Worm (Caenorhabditis elegans): ENCODE data around the gene ugt-32.

Gene ugt-32

DNA sequence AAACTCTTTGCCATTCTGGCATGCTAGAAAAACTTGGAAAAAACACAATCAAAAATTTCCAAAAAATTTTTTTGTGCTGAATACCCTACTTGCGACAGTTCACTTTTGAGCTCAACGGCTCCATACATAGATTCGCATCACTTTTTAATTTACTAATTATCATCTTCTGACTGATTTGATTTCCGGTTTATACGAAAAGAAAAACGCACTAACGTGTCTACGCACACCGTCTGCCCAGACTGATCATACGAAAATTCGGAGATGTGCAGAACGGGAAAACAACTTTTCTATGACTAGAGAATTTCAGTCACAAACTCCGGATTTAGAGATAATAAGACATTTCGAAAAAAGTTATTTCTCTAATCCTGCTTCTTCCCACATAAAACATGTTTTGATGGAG is 40.7 kb upstream of the ugt-32 start:
- no peak for TF ChIP-seq mls-2 (tag; optimal IDR thresholded peaks at IDR 0.05)
- TF ChIP-seq nhr-2 (tag; optimal IDR thresholded peaks at IDR 0.05), result no peak
- TF ChIP-seq sem-2 (GFP tag; optimal IDR thresholded peaks at IDR 0.05), result no peak
- no peak for TF ChIP-seq cnd-1 (tag; optimal IDR thresholded peaks at IDR 0.05)
- TF ChIP-seq unc-120 (tag; optimal IDR thresholded peaks at IDR 0.05; ENCODE audit: poor library complexity, severe bottlenecking), result no peak

ce11 chrV:3878223-3878622 is 34.4 kb upstream of the ugt-32 start, which contains the start of gene nhr-159:
TSS of gene nhr-159 (minus strand) at chrV:3878323.
- TF ChIP-seq sem-2 (GFP tag; optimal IDR thresholded peaks at IDR 0.05), result no peak
- TF ChIP-seq ceh-43 (GFP tag; optimal IDR thresholded peaks at IDR 0.05), result no peak
- TF ChIP-seq lsy-2 (tag; optimal IDR thresholded peaks at IDR 0.05), result no peak
- TF ChIP-seq ceh-39 (tag; optimal IDR thresholded peaks at IDR 0.05), result no peak
- no peak for TF ChIP-seq nhr-12 (tag; optimal IDR thresholded peaks at IDR 0.05)
- TF ChIP-seq mep-1 (tag; optimal IDR thresholded peaks at IDR 0.05), result no peak
- no peak for TF ChIP-seq nhr-2 (tag; optimal IDR thresholded peaks at IDR 0.05)

DNA sequence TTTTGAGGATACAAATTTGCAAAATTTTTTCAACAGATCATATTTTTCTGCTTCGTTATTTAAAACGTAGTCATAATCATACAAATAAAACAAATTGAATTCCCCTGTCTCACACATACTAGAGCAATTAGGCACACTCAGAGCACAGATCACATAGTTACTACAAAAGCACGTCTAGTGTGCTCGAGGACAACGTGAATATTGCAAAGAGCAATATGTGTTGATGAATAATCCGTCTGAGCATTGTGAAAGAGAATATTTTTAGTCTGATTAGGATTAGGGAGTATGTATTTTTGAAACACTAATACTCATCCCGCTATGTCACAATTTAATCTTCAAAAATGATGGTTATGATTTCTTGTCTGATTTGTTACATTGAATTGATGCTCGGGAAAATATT is 33.4 kb upstream of the ugt-32 start:
- TF ChIP-seq pha-4 (tag; optimal IDR thresholded peaks at IDR 0.05), result no peak
- TF ChIP-seq sem-2 (GFP tag; optimal IDR thresholded peaks at IDR 0.05), result no peak
- no peak for TF ChIP-seq zip-8 (tag; optimal IDR thresholded peaks at IDR 0.05)
- no peak for TF ChIP-seq lsy-2 (tag; optimal IDR thresholded peaks at IDR 0.05)
- no peak for TF ChIP-seq tbx-8 (GFP tag; optimal IDR thresholded peaks at IDR 0.05)
- TF ChIP-seq cnd-1 (tag; optimal IDR thresholded peaks at IDR 0.05), result no peak
- no peak for TF ChIP-seq unc-120 (tag; optimal IDR thresholded peaks at IDR 0.05; ENCODE audit: poor library complexity, severe bottlenecking)
- no peak for TF ChIP-seq nhr-2 (tag; optimal IDR thresholded peaks at IDR 0.05)
- TF ChIP-seq elt-3 (tag; optimal IDR thresholded peaks at IDR 0.05), result no peak
- no peak for TF ChIP-seq nhr-76 (tag; optimal IDR thresholded peaks at IDR 0.05)
- TF ChIP-seq nhr-12 (tag; optimal IDR thresholded peaks at IDR 0.05), result no peak
- no peak for TF ChIP-seq ceh-39 (tag; optimal IDR thresholded peaks at IDR 0.05)
- no peak for TF ChIP-seq mls-2 (tag; optimal IDR thresholded peaks at IDR 0.05)
- TF ChIP-seq lin-13 (tag; optimal IDR thresholded peaks at IDR 0.05), result no peak
- no peak for TF ChIP-seq unc-62 (GFP tag; optimal IDR thresholded peaks at IDR 0.05)
- no peak for TF ChIP-seq sptf-1 (tag; optimal IDR thresholded peaks at IDR 0.05)
- TF ChIP-seq ceh-83 (GFP tag; optimal IDR thresholded peaks at IDR 0.05), result no peak

DNA sequence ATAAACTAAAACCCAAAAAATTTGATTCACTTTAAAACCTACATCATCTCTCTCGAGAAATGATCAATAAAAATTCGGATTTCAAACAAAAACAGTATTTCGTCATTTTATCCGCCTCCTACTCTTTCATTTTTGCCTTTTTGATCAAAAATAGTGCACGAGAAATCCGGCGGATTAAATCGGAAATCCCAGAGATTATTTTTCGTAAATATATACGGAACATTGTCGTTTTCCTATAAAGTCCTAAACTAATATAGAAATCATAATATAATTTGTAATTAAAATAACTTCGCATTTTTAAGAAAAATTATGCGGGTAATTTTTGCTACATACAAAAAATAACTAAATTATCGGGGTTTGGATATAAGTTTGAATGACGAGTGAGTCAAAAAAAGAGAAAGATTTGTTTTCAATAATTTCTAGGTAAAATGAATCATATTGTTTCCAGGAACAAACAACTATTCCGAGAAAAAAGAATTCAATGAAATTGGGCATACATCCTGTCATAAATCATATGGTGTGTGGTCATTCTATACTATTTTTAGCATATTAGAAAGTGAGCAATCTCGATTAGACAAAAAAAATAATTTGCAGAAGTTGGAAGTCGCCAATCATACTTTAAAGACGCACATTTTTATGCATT is 30.4 kb upstream of the ugt-32 start, which contains the start of gene nhr-158:
Gene nhr-158 (minus strand): TSS at position 51 of the 643 bp plus-strand sequence.
- TF ChIP-seq ceh-43 (GFP tag; optimal IDR thresholded peaks at IDR 0.05) (no peak), flh-1 (GFP tag; optimal IDR thresholded peaks at IDR 0.05) (no peak), nhr-237 (tag; optimal IDR thresholded peaks at IDR 0.05) (no peak), bed-3 (GFP tag; optimal IDR thresholded peaks at IDR 0.05) (no peak), mls-2 (tag; optimal IDR thresholded peaks at IDR 0.05) (no peak), elt-3 (tag; optimal IDR thresholded peaks at IDR 0.05) (no peak)

DNA sequence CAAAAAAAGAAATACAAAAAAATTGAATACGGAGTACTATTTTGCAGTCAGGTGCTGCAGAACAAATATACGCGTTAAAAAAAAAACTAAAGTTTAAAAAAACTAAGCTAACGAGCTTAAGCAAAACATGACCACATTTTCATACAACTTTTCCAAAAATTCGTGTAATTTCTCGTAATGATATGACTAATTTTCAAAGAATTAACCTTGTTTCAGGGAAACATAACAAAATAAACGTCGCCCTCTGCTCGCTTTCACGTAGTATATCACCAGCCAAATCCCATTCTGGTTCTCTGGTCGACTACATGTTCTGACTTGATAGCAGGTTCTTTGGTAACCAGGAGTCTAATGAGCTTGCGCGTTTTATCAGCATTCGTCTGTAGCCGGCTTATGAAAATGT is 26.6 kb upstream of the ugt-32 start:
- TF ChIP-seq ces-1 (GFP tag; optimal IDR thresholded peaks at IDR 0.05) (peak; percentile 37), hlh-1 (tag; optimal IDR thresholded peaks at IDR 0.05) (no peak)

DNA sequence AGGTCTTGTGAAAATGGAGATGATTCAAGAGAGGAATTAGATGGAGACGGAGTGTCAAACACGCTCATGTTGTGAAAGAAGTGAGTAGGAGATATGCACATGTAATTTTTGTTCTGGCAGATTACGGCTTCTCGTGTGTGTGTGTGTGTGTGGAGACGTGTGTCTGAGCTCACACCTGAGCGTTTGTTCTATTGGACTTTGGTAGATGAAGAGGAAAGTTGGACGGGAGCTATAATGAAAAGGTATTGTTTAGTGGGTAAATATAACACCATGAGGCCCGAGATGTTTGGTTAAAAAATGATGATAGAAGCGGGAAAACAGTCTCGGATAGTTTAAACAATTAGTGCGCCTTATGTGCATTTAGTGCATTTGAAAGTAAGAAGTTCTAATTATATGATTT is 25.1 kb upstream of the ugt-32 start, which contains the start of gene nhr-157:
Gene nhr-157 (minus strand): TSS at position 101 of the 400 bp plus-strand sequence.
- no peak for TF ChIP-seq cnd-1 (tag; optimal IDR thresholded peaks at IDR 0.05)
- no peak for TF ChIP-seq drap-1 (GFP tag; optimal IDR thresholded peaks at IDR 0.05)
- no peak for TF ChIP-seq sptf-1 (tag; optimal IDR thresholded peaks at IDR 0.05)
- no peak for TF ChIP-seq ceh-43 (GFP tag; optimal IDR thresholded peaks at IDR 0.05)
- TF ChIP-seq nhr-28 (tag; optimal IDR thresholded peaks at IDR 0.05), result no peak
- TF ChIP-seq pha-4 (tag; optimal IDR thresholded peaks at IDR 0.05), result no peak
- TF ChIP-seq ham-2 (GFP tag; optimal IDR thresholded peaks at IDR 0.05), result no peak
- no peak for TF ChIP-seq unc-62 (GFP tag; optimal IDR thresholded peaks at IDR 0.05)
- TF ChIP-seq ztf-11 (tag; optimal IDR thresholded peaks at IDR 0.05), result no peak
- TF ChIP-seq ces-1 (GFP tag; optimal IDR thresholded peaks at IDR 0.05), result no peak
- no peak for TF ChIP-seq nhr-12 (tag; optimal IDR thresholded peaks at IDR 0.05)
- no peak for TF ChIP-seq nhr-2 (tag; optimal IDR thresholded peaks at IDR 0.05)
- no peak for TF ChIP-seq mab-5 (tag; optimal IDR thresholded peaks at IDR 0.05)
- TF ChIP-seq M03D4.4 (tag; optimal IDR thresholded peaks at IDR 0.05), result no peak
- TF ChIP-seq lin-32 (GFP tag; optimal IDR thresholded peaks at IDR 0.05), result no peak
- no peak for TF ChIP-seq unc-39 (tag; optimal IDR thresholded peaks at IDR 0.05)
- TF ChIP-seq ceh-39 (tag; optimal IDR thresholded peaks at IDR 0.05), result no peak
- TF ChIP-seq ceh-83 (GFP tag; optimal IDR thresholded peaks at IDR 0.05), result no peak
